Fruit fly (Drosophila melanogaster) whole organism, prepupa: ENCODE measurements around the gene Btk.

Experiments used
- Blimp-1 ChIP-seq: fragments of 200-800 bp; sonication (Bioruptor generic); optimal IDR thresholded peaks from 3 replicates; lab custom pipeline; 2017; ENCODE audit warnings: missing biosample characterization, missing genetic modification characterization, mild to moderate bottlenecking, moderate library complexity, missing genetic modification reagents
- CG10669 ChIP-seq: fragments of 200-800 bp; sonication (Bioruptor generic); optimal IDR thresholded peaks from 3 replicates; lab custom pipeline; 2018; ENCODE audit warnings: missing biosample characterization, mild to moderate bottlenecking, missing genetic modification characterization, moderate library complexity
- CG34406 ChIP-seq: fragments of 200-800 bp; sonication (Bioruptor generic); optimal IDR thresholded peaks from 3 replicates; lab custom pipeline; 2016; ENCODE audit warnings: missing biosample characterization, missing genetic modification characterization
- CG4318 ChIP-seq: fragments of 200-800 bp; sonication (Bioruptor generic); optimal IDR thresholded peaks from 3 replicates; lab custom pipeline; 2017; ENCODE audit warnings: missing biosample characterization, mild to moderate bottlenecking, missing genetic modification characterization
- CG6276 ChIP-seq: fragments of 200-800 bp; sonication (Bioruptor generic); optimal IDR thresholded peaks from 2 replicates; lab custom pipeline; 2017; ENCODE audit warnings: missing biosample characterization, mild to moderate bottlenecking, missing genetic modification characterization
- Lpt ChIP-seq: fragments of 200-800 bp; sonication (Bioruptor generic); optimal IDR thresholded peaks from 3 replicates; lab custom pipeline; 2016; ENCODE audit warnings: missing biosample characterization, missing genetic modification characterization
- Sox102F ChIP-seq: fragments of 200-800 bp; sonication (Bioruptor generic); optimal IDR thresholded peaks from 2 replicates; lab custom pipeline; 2016; ENCODE audit warnings: missing biosample characterization, mild to moderate bottlenecking, missing genetic modification characterization
- Sox14 ChIP-seq: fragments of 200-800 bp; sonication (Bioruptor generic); optimal IDR thresholded peaks from 3 replicates; lab custom pipeline; 2016; ENCODE audit warnings: missing biosample characterization, missing genetic modification characterization
- Sox15 ChIP-seq: fragments of 200-800 bp; sonication (Bioruptor generic); optimal IDR thresholded peaks from 3 replicates; lab custom pipeline; 2016; ENCODE audit warnings: missing biosample characterization, missing genetic modification characterization
- dsx ChIP-seq: fragments of 200-800 bp; optimal IDR thresholded peaks from 3 replicates; lab custom pipeline; 2019; ENCODE audit warnings: missing biosample characterization, mild to moderate bottlenecking, missing genetic modification characterization, moderate library complexity; ENCODE audit not compliant: poor library complexity, severe bottlenecking
- topi ChIP-seq: fragments of 200-800 bp; sonication (Bioruptor generic); optimal IDR thresholded peaks from 3 replicates; lab custom pipeline; 2016; ENCODE audit warnings: missing biosample characterization, missing genetic modification characterization

dm6 chr2L:8241700-8242099, 59.2 kb downstream of the Btk start, which contains the start of gene Spn28F:
- no peak for TF ChIP-seq CG10669 (GFP tag; lab: Kevin White, UChicago)
- no peak for TF ChIP-seq Sox15 (GFP tag; lab: Kevin White, UChicago)
- TF ChIP-seq Blimp-1 (GFP tag; lab: Kevin White, UChicago), result no peak
- TF ChIP-seq Sox102F (GFP tag; lab: Kevin White, UChicago), result no peak
- TF ChIP-seq dsx (GFP tag; lab: Kevin White, UChicago), result no peak
- TF ChIP-seq CG34406 (GFP tag; lab: Kevin White, UChicago), result no peak
- no peak for TF ChIP-seq Sox14 (GFP tag; lab: Kevin White, UChicago)
- TF ChIP-seq topi (GFP tag; lab: Kevin White, UChicago), result no peak
- no peak for TF ChIP-seq CG6276 (GFP tag; lab: Kevin White, UChicago)
- no peak for TF ChIP-seq Lpt (GFP tag; lab: Kevin White, UChicago)
- no peak for TF ChIP-seq CG4318 (GFP tag; lab: Kevin White, UChicago)
